Fruit fly (Drosophila melanogaster) whole organism, wandering third instar larva: ENCODE results near the gene HemK2.

ENCODE experiments used
- GATAd ChIP-seq: sonication (Bioruptor generic); optimal IDR thresholded peaks from 2 replicates; lab custom pipeline; 2016; ENCODE audit warnings: missing biosample characterization, missing genetic modification characterization
- Hnf4 ChIP-seq: fragments of 200-800 bp; sonication (Bioruptor generic); optimal IDR thresholded peaks from 2 replicates; lab custom pipeline; 2016; ENCODE audit warnings: missing biosample characterization, mild to moderate bottlenecking, missing genetic modification characterization
- Myc ChIP-seq: fragments of >200 bp; optimal IDR thresholded peaks from 2 replicates; lab custom pipeline; 2017
- h ChIP-seq: fragments of 200-800 bp; sonication (Bioruptor generic); optimal IDR thresholded peaks from 3 replicates; lab custom pipeline; 2016; ENCODE audit warnings: missing biosample characterization, mild to moderate bottlenecking, missing genetic modification characterization
- pan ChIP-seq: fragments of >200 bp; optimal IDR thresholded peaks from 2 replicates; lab custom pipeline; 2017
- psq ChIP-seq: fragments of 200-800 bp; sonication (Bioruptor generic); optimal IDR thresholded peaks from 3 replicates; lab custom pipeline; 2017; ENCODE audit warnings: missing biosample characterization, mild to moderate bottlenecking, missing genetic modification characterization, moderate library complexity

dm6 chr2L:2752460-2753411, 6.7 kb downstream of the HemK2 start, which contains the start of gene Pgk:
- TF ChIP-seq h (GFP tag; lab: Kevin White, UChicago) = peak; percentile 79
- no peak for TF ChIP-seq pan (lab: Kevin White, UChicago)
- peak; percentile 78 for TF ChIP-seq Hnf4 (GFP tag; lab: Kevin White, UChicago)
- peak; percentile 27 for TF ChIP-seq psq (GFP tag; lab: Kevin White, UChicago)
- no peak for TF ChIP-seq Myc (lab: Kevin White, UChicago)
- no peak for TF ChIP-seq GATAd (GFP tag; lab: Kevin White, UChicago)
